Fruit fly (Drosophila melanogaster) whole organism, embryonic: Measurements from ENCODE around the gene CG17777.

Source experiments
- Ada2b ChIP-seq: fragments of 200-800 bp; sonication (Bioruptor generic); IDR thresholded peaks from 2 replicates; pipeline ENCODE4 v1.3.6; 2022; ENCODE audit warnings: missing biosample characterization, missing genetic modification characterization
- CG10543 ChIP-seq: fragments of 200-800 bp; sonication (Bioruptor generic); optimal IDR thresholded peaks from 3 replicates; lab custom pipeline; 2017; ENCODE audit warnings: missing biosample characterization, mild to moderate bottlenecking, missing genetic modification characterization, moderate library complexity
- CG11504 ChIP-seq: fragments of 200-800 bp; sonication (Bioruptor generic); optimal IDR thresholded peaks from 3 replicates; lab custom pipeline; 2019; ENCODE audit warnings: missing biosample characterization, mild to moderate bottlenecking, missing genetic modification characterization, moderate library complexity
- CG13287 ChIP-seq: fragments of 200-800 bp; sonication (Bioruptor generic); IDR thresholded peaks from 2 replicates; pipeline ENCODE4 v1.3.6; 2022; ENCODE audit warnings: missing biosample characterization, missing genetic modification characterization; ENCODE audit not compliant: partially characterized antibody
- CG15479 ChIP-seq: fragments of 200-800 bp; sonication (Bioruptor generic); optimal IDR thresholded peaks from 3 replicates; lab custom pipeline; 2019; ENCODE audit warnings: missing biosample characterization, mild to moderate bottlenecking, missing genetic modification characterization, moderate library complexity
- CG17359 ChIP-seq: fragments of 200-800 bp; sonication (Bioruptor generic); optimal IDR thresholded peaks from 3 replicates; lab custom pipeline; 2018; ENCODE audit warnings: missing biosample characterization, mild to moderate bottlenecking, missing genetic modification characterization, moderate library complexity
- CG3163 ChIP-seq: fragments of 200-800 bp; sonication (Bioruptor generic); optimal IDR thresholded peaks from 3 replicates; lab custom pipeline; 2016; ENCODE audit warnings: missing biosample characterization, missing genetic modification characterization
- CG32532 ChIP-seq: fragments of 200-800 bp; sonication (Bioruptor generic); IDR thresholded peaks from 2 replicates; pipeline ENCODE4 v1.3.6; 2022; ENCODE audit warnings: missing biosample characterization, missing genetic modification characterization
- CG42726 ChIP-seq: fragments of 200-800 bp; sonication (Bioruptor generic); IDR thresholded peaks from 2 replicates; pipeline ENCODE4 v1.3.6; 2022; ENCODE audit warnings: missing biosample characterization, missing genetic modification characterization; ENCODE audit not compliant: partially characterized antibody
- CG6689 ChIP-seq: fragments of 200-800 bp; sonication (Bioruptor generic); IDR thresholded peaks from 2 replicates; pipeline ENCODE4 v1.3.6; 2022; ENCODE audit warnings: missing biosample characterization, missing genetic modification characterization
- Deaf1 ChIP-seq: fragments of 200-800 bp; optimal IDR thresholded peaks from 3 replicates; lab custom pipeline; 2019; ENCODE audit warnings: missing biosample characterization, mild to moderate bottlenecking, missing genetic modification characterization, moderate library complexity
- Dll ChIP-seq: fragments of 200-800 bp; sonication (Bioruptor generic); IDR thresholded peaks from 4 replicates; pipeline ENCODE4 v1.3.6; 2022; ENCODE audit warnings: missing biosample characterization, missing genetic modification characterization; ENCODE audit not compliant: partially characterized antibody
- Doc2 ChIP-seq: fragments of 200-800 bp; sonication (Bioruptor generic); IDR thresholded peaks from 2 replicates; pipeline ENCODE4 v1.3.6; 2022; ENCODE audit warnings: missing biosample characterization, missing genetic modification characterization
- Drgx ChIP-seq: fragments of 200-800 bp; sonication (Bioruptor generic); IDR thresholded peaks from 2 replicates; pipeline ENCODE4 v1.3.6; 2022; ENCODE audit warnings: missing biosample characterization, missing genetic modification characterization
- Ets65A ChIP-seq: fragments of 200-800 bp; sonication (Bioruptor generic); peaks from one replicate; lab custom pipeline; 2016; ENCODE audit warnings: missing biosample characterization, missing genetic modification characterization
- HmgZ ChIP-seq: fragments of 200-800 bp; sonication (Bioruptor generic); optimal IDR thresholded peaks from 2 replicates; lab custom pipeline; 2018; ENCODE audit warnings: missing biosample characterization, mild to moderate bottlenecking, missing genetic modification characterization
- Hr78 ChIP-seq, 2 experiments: fragments of 200-800 bp in 1 of 2; fragments of >200 bp in 1 of 2; sonication (Bioruptor generic) in 1 of 2; optimal IDR thresholded peaks; 2 replicates each; lab custom pipeline; 2017 to 2019; ENCODE audit warnings: missing biosample characterization in 2 of 2, missing genetic modification characterization in 2 of 2, mild to moderate bottlenecking in 1 of 2, moderate library complexity in 1 of 2
- Med ChIP-seq: fragments of 200-800 bp; sonication (Bioruptor generic); peaks from one replicate; lab custom pipeline; 2016; ENCODE audit warnings: missing biosample characterization, missing genetic modification characterization, mild to moderate bottlenecking, inconsistent platforms, moderate library complexity
- Pdp1 ChIP-seq, 2 experiments: fragments of 200-800 bp; sonication (Bioruptor generic); optimal IDR thresholded peaks; 3 replicates each; lab custom pipeline; 2016; ENCODE audit warnings: missing biosample characterization in 2 of 2, missing genetic modification characterization in 2 of 2, mild to moderate bottlenecking in 1 of 2, moderate library complexity in 1 of 2
- Sox102F ChIP-seq: fragments of 200-800 bp; sonication (Bioruptor generic); optimal IDR thresholded peaks from 2 replicates; lab custom pipeline; 2018; ENCODE audit warnings: missing biosample characterization, mild to moderate bottlenecking, missing genetic modification characterization, moderate library complexity
- Trl ChIP-seq, 3 experiments: fragments of >200 bp in 2 of 3; fragments of 200-800 bp in 1 of 3; sonication (Bioruptor generic) in 1 of 3; optimal IDR thresholded peaks; 2 replicates in 1 of 3; 3 replicates in 2 of 3; lab custom pipeline; 2016 to 2017; ENCODE audit warnings: missing biosample characterization in 1 of 3, missing genetic modification characterization in 1 of 3
- Xrp1 ChIP-seq: fragments of 200-800 bp; sonication (Bioruptor generic); IDR thresholded peaks from 2 replicates; pipeline ENCODE4 v1.3.6; 2022; ENCODE audit warnings: missing biosample characterization, missing genetic modification characterization
- ara ChIP-seq: fragments of 200-800 bp; sonication (Bioruptor generic); IDR thresholded peaks from 2 replicates; pipeline ENCODE4 v1.3.6; 2022; ENCODE audit warnings: missing biosample characterization, missing genetic modification characterization
- ci ChIP-seq: fragments of 200-800 bp; sonication (Bioruptor generic); IDR thresholded peaks from 3 replicates; pipeline ENCODE4 v1.3.6; 2022; ENCODE audit warnings: missing biosample characterization, missing genetic modification characterization
- cwo ChIP-seq: fragments of 200-800 bp; sonication (Bioruptor generic); optimal IDR thresholded peaks from 3 replicates; lab custom pipeline; 2017; ENCODE audit warnings: missing biosample characterization, missing genetic modification characterization, mild to moderate bottlenecking, moderate library complexity, missing genetic modification reagents
- dysf ChIP-seq: fragments of 200-800 bp; sonication (Bioruptor generic); IDR thresholded peaks from 3 replicates; pipeline ENCODE4 v1.3.6; 2022; ENCODE audit warnings: missing biosample characterization, missing genetic modification characterization
- ftz-f1 ChIP-seq: fragments of 200-800 bp; sonication (Bioruptor generic); optimal IDR thresholded peaks from 2 replicates; lab custom pipeline; 2016; ENCODE audit warnings: missing biosample characterization, missing genetic modification characterization
- hbn ChIP-seq: fragments of 200-800 bp; sonication (Bioruptor generic); IDR thresholded peaks from 2 replicates; pipeline ENCODE4 v1.3.6; 2022; ENCODE audit warnings: missing biosample characterization, missing genetic modification characterization; ENCODE audit not compliant: partially characterized antibody
- hkb ChIP-seq, 2 experiments: fragments of 200-800 bp in 1 of 2; fragments of >200 bp in 1 of 2; sonication (Bioruptor generic) in 1 of 2; IDR thresholded peaks in 1 of 2; optimal IDR thresholded peaks in 1 of 2; 2 replicates each; pipeline versions ENCODE4 v1.3.6 to Lab custom; 2017 to 2022; ENCODE audit warnings: missing biosample characterization in 1 of 2, missing genetic modification characterization in 1 of 2
- lab ChIP-seq: fragments of 200-800 bp; sonication (Bioruptor generic); optimal IDR thresholded peaks from 3 replicates; lab custom pipeline; 2017; ENCODE audit warnings: missing biosample characterization, missing genetic modification characterization, mild to moderate bottlenecking, moderate library complexity, missing genetic modification reagents
- lbe ChIP-seq: fragments of 200-800 bp; sonication (Bioruptor generic); optimal IDR thresholded peaks from 2 replicates; lab custom pipeline; 2016; ENCODE audit warnings: missing biosample characterization, mild to moderate bottlenecking, missing genetic modification characterization
- mirr ChIP-seq: fragments of 200-800 bp; sonication (Bioruptor generic); optimal IDR thresholded peaks from 3 replicates; lab custom pipeline; 2018; ENCODE audit warnings: missing biosample characterization, mild to moderate bottlenecking, missing genetic modification characterization
- nmo ChIP-seq: fragments of 200-800 bp; sonication (Bioruptor generic); optimal IDR thresholded peaks from 2 replicates; lab custom pipeline; 2018; ENCODE audit warnings: missing biosample characterization, mild to moderate bottlenecking, missing genetic modification characterization, moderate library complexity
- nom ChIP-seq: fragments of 200-800 bp; sonication (Bioruptor generic); optimal IDR thresholded peaks from 2 replicates; lab custom pipeline; 2017; ENCODE audit warnings: missing biosample characterization, missing genetic modification characterization, mild to moderate bottlenecking, moderate library complexity, missing genetic modification reagents
- pan ChIP-seq, 4 experiments: fragments of >200 bp in 3 of 4; fragments of 200-800 bp in 1 of 4; sonication (Bioruptor generic) in 1 of 4; optimal IDR thresholded peaks in 3 of 4; IDR thresholded peaks in 1 of 4; 2 replicates each; pipeline versions ENCODE4 v1.3.6 to Lab custom; 2017 to 2022; ENCODE audit warnings: missing biosample characterization in 2 of 4, missing genetic modification characterization in 2 of 4, mixed read lengths in 1 of 4
- phol ChIP-seq: fragments of 200-800 bp; sonication (Bioruptor generic); optimal IDR thresholded peaks from 3 replicates; lab custom pipeline; 2018; ENCODE audit warnings: missing biosample characterization, mild to moderate bottlenecking, missing genetic modification characterization, moderate library complexity
- row ChIP-seq: fragments of 200-800 bp; sonication (Bioruptor generic); IDR thresholded peaks from 3 replicates; pipeline ENCODE4 v1.3.6; 2022; ENCODE audit warnings: missing biosample characterization, missing genetic modification characterization
- sens ChIP-seq: fragments of 200-800 bp; sonication (Bioruptor generic); peaks from one replicate; lab custom pipeline; 2016; ENCODE audit warnings: missing biosample characterization, missing genetic modification characterization
- seq ChIP-seq: fragments of 200-800 bp; sonication (Bioruptor generic); IDR thresholded peaks from 2 replicates; pipeline ENCODE4 v1.3.6; 2022; ENCODE audit warnings: missing biosample characterization, missing genetic modification characterization
- tgo ChIP-seq: fragments of 200-800 bp; sonication (Bioruptor generic); IDR thresholded peaks from 3 replicates; pipeline ENCODE4 v1.3.6; 2022; ENCODE audit warnings: missing biosample characterization, missing genetic modification characterization

Gene CG17777

DNA sequence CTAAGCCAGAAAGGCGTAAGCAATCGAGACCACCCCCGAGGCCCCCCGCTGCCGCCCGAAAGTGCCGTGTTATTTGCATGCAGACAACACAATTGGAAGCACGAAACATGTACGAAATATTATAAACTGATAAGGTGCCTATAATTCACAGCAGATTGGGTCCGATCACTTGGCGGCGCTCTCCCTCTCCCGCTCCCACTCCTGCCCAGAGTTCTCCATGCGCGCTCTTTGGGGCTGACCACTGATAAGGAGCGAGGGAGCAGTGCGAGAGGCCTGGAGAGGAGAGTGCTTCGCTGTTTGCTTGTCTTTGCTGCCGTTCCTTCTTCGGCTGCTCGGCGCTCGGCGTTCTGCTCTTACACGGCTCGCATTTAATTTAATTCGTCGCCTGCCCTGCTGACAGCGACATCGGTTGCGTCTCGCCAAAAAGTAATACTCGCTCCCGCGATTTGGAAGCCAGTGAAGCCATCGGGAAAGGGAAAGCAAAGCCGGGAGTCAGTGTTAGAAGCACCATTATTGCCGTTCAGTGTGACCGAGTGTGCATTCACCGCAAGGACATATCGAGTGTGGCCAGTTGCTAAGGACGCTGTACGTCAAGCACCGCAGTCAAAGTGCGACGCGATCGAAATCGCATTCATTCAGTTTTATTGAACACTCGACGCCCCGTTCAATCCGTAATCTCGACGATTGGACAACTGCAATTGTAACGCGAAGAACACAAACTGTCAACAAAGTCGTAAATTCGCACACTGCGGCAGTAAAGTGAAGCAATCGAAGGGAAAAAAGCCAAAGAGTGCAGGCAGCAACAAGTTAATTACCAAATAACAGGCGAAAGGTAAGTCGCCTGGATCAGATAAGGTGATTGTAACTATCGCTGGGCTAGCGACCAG, 7.8 kb downstream of the CG17777 start (continued):
- peak; percentile 87 for TF ChIP-seq Deaf1 (tag; lab: Kevin White, UChicago)
- TF ChIP-seq mirr: peak; percentile 80
- peak; percentile 48; the same call in 1 of the 2 replicates for TF ChIP-seq CG32532 (GFP tag; lab: Robert Waterston, UW)
- TF ChIP-seq Dll (GFP tag; lab: Robert Waterston, UW): 0 out of 4 replicates have a peak, but pooled peaks have one; percentile 35
- TF ChIP-seq Trl (optimal IDR thresholded peaks at IDR 0.05; lab: Kevin White, UChicago): peak; percentile 62 to 71
- TF ChIP-seq Trl (GFP tag; optimal IDR thresholded peaks at IDR 0.05; lab: Kevin White, UChicago): no peak
- TF ChIP-seq CG3163 (GFP tag; lab: Kevin White, UChicago): peak; percentile 3
- peak; percentile 4 for TF ChIP-seq cwo (GFP tag; lab: Kevin White, UChicago)
- peak in 1 of 2 experiments; percentile 17 for TF ChIP-seq Pdp1 (GFP tag; optimal IDR thresholded peaks at IDR 0.05; lab: Kevin White, UChicago)
- peak; percentile 11 for TF ChIP-seq HmgZ (tag; lab: Kevin White, UChicago)
- TF ChIP-seq lab (GFP tag; lab: Kevin White, UChicago): peak; percentile 36
- no peak for TF ChIP-seq seq (GFP tag; lab: Robert Waterston, UW)
- TF ChIP-seq CG13287 (GFP tag; lab: Robert Waterston, UW): peak; percentile 13; the same call in 1 of the 2 replicates
- no peak for TF ChIP-seq ci
- TF ChIP-seq hbn (GFP tag; lab: Robert Waterston, UW): 0 out of 2 replicates have a peak, but pooled peaks have one; percentile 17
- peak; percentile 54 for TF ChIP-seq Med (GFP tag; lab: Kevin White, UChicago)
- TF ChIP-seq CG10543 (GFP tag; lab: Kevin White, UChicago): peak; percentile 58

dm6 chrX:2196086-2196732, 9.6 kb downstream of the CG17777 start:
- TF ChIP-seq Ada2b: 0 out of 2 replicates have a peak, but pooled peaks have one; percentile 12
- TF ChIP-seq row (GFP tag; lab: Robert Waterston, UW): 0 out of 3 replicates have a peak, but pooled peaks have one; percentile 8
- peak in 1 of 2 experiments; percentile 43 for TF ChIP-seq Hr78 (GFP tag; optimal IDR thresholded peaks at IDR 0.05; lab: Kevin White, UChicago)
- TF ChIP-seq Ets65A (GFP tag; lab: Kevin White, UChicago): peak; percentile 6
- TF ChIP-seq hkb (optimal IDR thresholded peaks at IDR 0.05; lab: Kevin White, UChicago): no peak
- TF ChIP-seq hkb (GFP tag; IDR thresholded peaks at IDR 0.05; lab: Robert Waterston, UW): peak; percentile 39; the same call in 1 of the 2 replicates
- TF ChIP-seq Med (GFP tag; lab: Kevin White, UChicago): peak; percentile 40
- TF ChIP-seq CG17359: peak; percentile 6
- TF ChIP-seq pan (optimal IDR thresholded peaks at IDR 0.05; lab: Kevin White, UChicago): no peak
- peak in 1 of 2 experiments; percentile 24 for TF ChIP-seq pan (GFP tag; optimal IDR thresholded peaks at IDR 0.05 in 1 of 2, IDR thresholded peaks at IDR 0.05 in 1 of 2)
- no peak for TF ChIP-seq tgo (GFP tag; lab: Robert Waterston, UW)
- TF ChIP-seq Xrp1: peak; percentile 30; the same call in 1 of the 2 replicates
- TF ChIP-seq CG42726 (GFP tag; lab: Robert Waterston, UW): no peak
- peak; percentile 74 for TF ChIP-seq Drgx (GFP tag; lab: Robert Waterston, UW)
- peak; percentile 2 for TF ChIP-seq nmo (GFP tag; lab: Kevin White, UChicago)
- no peak for TF ChIP-seq ftz-f1 (GFP tag; lab: Kevin White, UChicago)
- 0 out of 2 replicates have a peak, but pooled peaks have one; percentile 26 for TF ChIP-seq CG6689 (GFP tag; lab: Robert Waterston, UW)
- TF ChIP-seq sens (GFP tag; lab: Kevin White, UChicago): peak; percentile 49
- no peak for TF ChIP-seq CG15479
- peak; percentile 24 for TF ChIP-seq CG11504 (tag; lab: Kevin White, UChicago)
- TF ChIP-seq Doc2: no peak
- TF ChIP-seq ara (GFP tag; lab: Robert Waterston, UW): 0 out of 2 replicates have a peak, but pooled peaks have one; percentile 36
- TF ChIP-seq lbe (GFP tag; lab: Kevin White, UChicago): peak; percentile 16
- peak; percentile 47 for TF ChIP-seq nom (GFP tag; lab: Kevin White, UChicago)
- peak; percentile 15 for TF ChIP-seq Sox102F
- TF ChIP-seq dysf: peak; percentile 34; the same call in 1 of the 3 replicates
- peak; percentile 2 for TF ChIP-seq phol (tag; lab: Kevin White, UChicago)
